Fruit fly (Drosophila melanogaster): ENCODE measurements around the gene CG2975.

DNA sequence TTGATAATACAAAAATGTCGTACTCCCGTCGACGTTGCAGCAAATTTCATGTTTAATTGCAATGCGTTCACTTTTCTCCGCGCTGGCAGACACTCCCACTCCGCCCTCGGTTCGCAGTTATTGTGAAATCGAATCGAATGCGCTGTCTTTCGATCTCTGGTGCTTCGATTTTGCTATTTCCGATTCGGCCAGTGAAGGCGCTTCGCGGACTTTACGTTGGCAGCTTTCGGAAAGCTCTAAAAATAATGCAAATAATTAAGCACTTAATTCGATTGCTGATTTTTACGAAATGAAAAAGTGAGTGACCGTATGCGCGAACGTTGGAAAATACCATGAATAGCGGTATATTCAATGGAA lies 34.2 kb downstream of the CG2975 start, which contains the start of gene Ifrd1:
- TF ChIP-seq CG8478 (optimal IDR thresholded peaks at IDR 0.05) (no peak), CTCF (optimal IDR thresholded peaks at IDR 0.05) (no peak)
